Worm (Caenorhabditis elegans): ENCODE data around the gene crn-3.
A peak's percentile ranks its signal among the peaks of the same experiment; 100 is the strongest.

DNA sequence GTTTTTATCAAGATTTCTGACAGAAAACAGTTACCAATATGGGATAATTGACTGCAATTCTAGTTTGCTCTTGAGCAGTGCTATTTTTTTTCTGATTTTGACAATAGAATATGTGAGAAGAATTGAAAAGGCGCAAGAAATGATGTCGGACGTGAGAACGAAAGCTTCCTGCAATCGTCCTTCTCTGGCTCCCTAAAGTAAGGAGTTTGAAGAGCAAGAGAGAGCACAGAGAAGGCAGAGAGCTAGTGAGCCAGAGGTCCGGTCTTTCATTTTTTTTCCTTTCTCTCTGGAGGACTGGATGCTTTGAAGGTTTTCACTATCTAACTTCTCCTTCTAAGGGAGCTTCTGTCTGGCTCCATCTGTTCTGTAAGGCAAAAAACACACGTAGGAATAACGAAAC is 37.7 kb upstream of the crn-3 start:
- TF ChIP-seq T07F8.4 (tag; optimal IDR thresholded peaks at IDR 0.05) = no peak
- TF ChIP-seq pha-4 (tag; optimal IDR thresholded peaks at IDR 0.05) = no peak
- no peak for TF ChIP-seq cebp-2 (GFP tag; IDR thresholded peaks at IDR 0.05)
- no peak for TF ChIP-seq unc-62 (GFP tag; optimal IDR thresholded peaks at IDR 0.05)
- no peak for TF ChIP-seq Y79H2A.3 (GFP tag; conservative IDR thresholded peaks at IDR 0.05)
- TF ChIP-seq ama-1 (optimal IDR thresholded peaks at IDR 0.05) = peak; percentile 82
- TF ChIP-seq ama-1 (GFP tag; optimal IDR thresholded peaks at IDR 0.05) = no peak
- no peak for TF ChIP-seq nhr-80 (tag; optimal IDR thresholded peaks at IDR 0.05)
- TF ChIP-seq hlh-26 (GFP tag; conservative IDR thresholded peaks at IDR 0.05) = no peak
- no peak for TF ChIP-seq rpc-1 (optimal IDR thresholded peaks at IDR 0.05)
- no peak for TF ChIP-seq rpc-1 (tag; optimal IDR thresholded peaks at IDR 0.05)
- TF ChIP-seq cebp-1 (GFP tag; IDR thresholded peaks at IDR 0.05) = no peak
- TF ChIP-seq cebp-1 (tag; optimal IDR thresholded peaks at IDR 0.05) = peak; percentile 9
- TF ChIP-seq madf-8 (GFP tag; conservative IDR thresholded peaks at IDR 0.05) = no peak
- TF ChIP-seq F57C9.4 (tag; optimal IDR thresholded peaks at IDR 0.05) = no peak
- TF ChIP-seq nhr-90 (tag; optimal IDR thresholded peaks at IDR 0.05) = no peak
- no peak for TF ChIP-seq F37B4.10 (GFP tag; IDR thresholded peaks at IDR 0.05)
